Worm (Caenorhabditis elegans): ENCODE data around the gene cyld-1.

The cyld-1 gene

DNA sequence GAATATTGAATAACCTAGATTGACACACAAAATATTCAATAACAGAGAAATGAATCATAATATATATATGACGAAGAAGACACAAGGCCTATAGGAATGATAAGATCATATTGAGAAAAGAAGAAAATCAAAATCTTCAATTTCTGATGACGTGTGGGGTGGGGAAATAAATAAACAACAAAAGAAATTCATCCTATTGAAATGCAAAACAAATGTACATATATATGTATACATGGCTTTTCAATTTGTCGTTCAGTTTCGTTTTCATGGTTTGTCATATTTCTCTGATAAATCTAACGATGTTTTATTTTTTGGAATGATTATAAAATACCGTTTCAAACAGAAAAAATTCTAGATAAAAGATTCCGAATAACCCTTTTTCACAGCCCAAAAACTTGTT is 16.2 kb upstream of the cyld-1 start, which contains the start of gene ttr-3:
Gene ttr-3, minus strand, starts transcription at position 101 of the 400 bp plus-strand sequence.
- TF ChIP-seq ttx-3 (tag; optimal IDR thresholded peaks at IDR 0.05) (no peak), ceh-22 (tag; optimal IDR thresholded peaks at IDR 0.05) (no peak), pqm-1 (tag; optimal IDR thresholded peaks at IDR 0.05) (no peak), C08G9.2 (tag; optimal IDR thresholded peaks at IDR 0.05) (no peak), rnt-1 (tag; optimal IDR thresholded peaks at IDR 0.05) (no peak), ceh-30 (tag; optimal IDR thresholded peaks at IDR 0.05) (no peak), madf-2 (tag; optimal IDR thresholded peaks at IDR 0.05) (no peak), npax-4 (tag; optimal IDR thresholded peaks at IDR 0.05) (no peak), nfya-1 (tag; optimal IDR thresholded peaks at IDR 0.05) (no peak), hlh-13 (GFP tag; optimal IDR thresholded peaks at IDR 0.05) (no peak), mec-3 (tag; optimal IDR thresholded peaks at IDR 0.05; ENCODE audit: borderline replicate concordance) (no peak), unc-55 (GFP tag; optimal IDR thresholded peaks at IDR 0.05) (no peak), elt-2 (tag; optimal IDR thresholded peaks at IDR 0.05) (no peak), ahr-1 (tag; optimal IDR thresholded peaks at IDR 0.05) (no peak), tbx-2 (tag; optimal IDR thresholded peaks at IDR 0.05) (no peak)

DNA sequence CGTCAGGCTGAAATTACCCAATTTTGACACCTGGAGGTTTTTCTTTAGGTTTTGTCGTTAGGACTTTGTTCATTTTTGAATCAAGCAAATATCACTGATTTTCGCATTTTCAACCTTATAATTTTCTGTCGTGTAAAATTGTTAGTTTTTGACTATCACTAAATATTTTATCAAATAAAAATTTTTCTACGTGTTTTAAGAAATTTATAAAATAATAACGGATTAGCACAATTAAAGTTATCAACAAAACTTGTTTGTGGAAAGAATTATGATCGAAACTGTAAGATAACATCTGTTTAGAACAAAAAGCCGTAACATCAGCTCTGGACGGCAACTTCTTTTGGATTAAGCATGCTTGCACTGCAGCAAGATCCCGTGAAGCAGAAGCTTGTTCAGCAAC is 12.4 kb upstream of the cyld-1 start, which contains the start of gene cbp-2:
Gene cbp-2, plus strand, starts transcription at position 301 of the 400 bp plus-strand sequence.
- TF ChIP-seq K02D7.2 (tag; optimal IDR thresholded peaks at IDR 0.05) (no peak), ahr-1 (tag; optimal IDR thresholded peaks at IDR 0.05) (no peak), madf-2 (tag; optimal IDR thresholded peaks at IDR 0.05) (no peak), sox-4 (tag; optimal IDR thresholded peaks at IDR 0.05) (no peak), unc-55 (GFP tag; optimal IDR thresholded peaks at IDR 0.05) (no peak), ceh-6 (GFP tag; optimal IDR thresholded peaks at IDR 0.05) (no peak), nhr-11 (tag; optimal IDR thresholded peaks at IDR 0.05) (no peak), hlh-8 (tag; optimal IDR thresholded peaks at IDR 0.05) (no peak), pros-1 (tag; optimal IDR thresholded peaks at IDR 0.05) (no peak), T23F11.4 (GFP tag; optimal IDR thresholded peaks at IDR 0.05) (no peak), pag-3 (tag; optimal IDR thresholded peaks at IDR 0.05; ENCODE audit: borderline replicate concordance) (no peak)

DNA sequence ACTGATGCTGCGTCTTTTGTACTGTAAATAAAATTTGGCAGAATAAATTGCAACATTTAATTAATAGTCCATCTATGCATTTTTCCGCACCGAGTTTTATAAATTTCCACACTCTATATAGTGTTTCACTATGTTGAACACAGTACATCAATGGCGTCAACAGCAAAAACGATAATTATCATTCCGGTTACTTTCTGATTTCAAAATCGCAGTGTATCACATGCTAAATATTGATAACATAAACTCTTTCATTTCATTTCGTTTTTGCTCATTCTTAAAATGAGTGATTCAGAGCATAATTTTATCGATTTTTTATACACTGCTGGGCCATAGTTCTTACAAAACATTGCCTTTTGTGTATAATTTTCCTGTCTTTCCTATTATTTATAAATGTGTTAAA is 11.9 kb upstream of the cyld-1 start:
- no peak for TF ChIP-seq hlh-15 (tag; optimal IDR thresholded peaks at IDR 0.05)
- no peak for TF ChIP-seq unc-55 (GFP tag; optimal IDR thresholded peaks at IDR 0.05)
- TF ChIP-seq pat-9 (tag; optimal IDR thresholded peaks at IDR 0.05), result no peak
- no peak for TF ChIP-seq ceh-18 (tag; optimal IDR thresholded peaks at IDR 0.05)
- TF ChIP-seq dve-1 (tag; optimal IDR thresholded peaks at IDR 0.05), result no peak
- TF ChIP-seq madf-2 (tag; optimal IDR thresholded peaks at IDR 0.05), result no peak
- no peak for TF ChIP-seq ceh-6 (GFP tag; optimal IDR thresholded peaks at IDR 0.05)
- TF ChIP-seq F13H6.1 (tag; optimal IDR thresholded peaks at IDR 0.05), result no peak
- no peak for TF ChIP-seq ttx-3 (tag; optimal IDR thresholded peaks at IDR 0.05)
- no peak for TF ChIP-seq pqm-1 (tag; optimal IDR thresholded peaks at IDR 0.05)
- no peak for TF ChIP-seq ceh-2 (tag; optimal IDR thresholded peaks at IDR 0.05)
- TF ChIP-seq gmeb-2 (tag; optimal IDR thresholded peaks at IDR 0.05), result no peak
- TF ChIP-seq syd-9 (tag; optimal IDR thresholded peaks at IDR 0.05), result no peak
- TF ChIP-seq tbx-2 (tag; optimal IDR thresholded peaks at IDR 0.05), result no peak
- TF ChIP-seq dmd-4 (tag; optimal IDR thresholded peaks at IDR 0.05; ENCODE audit: borderline replicate concordance), result no peak
- TF ChIP-seq ceh-22 (tag; optimal IDR thresholded peaks at IDR 0.05), result no peak

DNA sequence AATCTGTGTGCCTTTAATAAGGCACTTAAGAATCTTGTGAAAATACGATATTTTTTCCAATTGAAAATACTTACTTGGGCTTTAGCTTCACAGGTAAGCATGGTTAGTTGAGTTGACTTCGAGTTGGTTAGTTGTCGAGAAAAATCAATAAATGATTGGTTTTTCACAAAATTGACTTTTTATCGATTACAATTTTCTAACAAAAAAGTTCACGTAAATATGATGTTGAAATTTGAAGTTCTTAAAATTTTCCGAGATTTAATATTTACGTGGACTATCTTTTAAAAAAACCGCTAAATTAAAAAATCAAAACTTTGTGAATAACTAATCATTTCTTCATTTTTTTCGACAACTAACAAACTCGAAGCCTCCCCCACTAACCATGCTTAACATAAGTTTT is 10.3 kb upstream of the cyld-1 start, which contains the start of gene F40F12.3:
Gene F40F12.3, minus strand, starts transcription at position 101 of the 400 bp plus-strand sequence.
- TF ChIP-seq sox-4 (tag; optimal IDR thresholded peaks at IDR 0.05) (no peak), madf-2 (tag; optimal IDR thresholded peaks at IDR 0.05) (no peak)

DNA sequence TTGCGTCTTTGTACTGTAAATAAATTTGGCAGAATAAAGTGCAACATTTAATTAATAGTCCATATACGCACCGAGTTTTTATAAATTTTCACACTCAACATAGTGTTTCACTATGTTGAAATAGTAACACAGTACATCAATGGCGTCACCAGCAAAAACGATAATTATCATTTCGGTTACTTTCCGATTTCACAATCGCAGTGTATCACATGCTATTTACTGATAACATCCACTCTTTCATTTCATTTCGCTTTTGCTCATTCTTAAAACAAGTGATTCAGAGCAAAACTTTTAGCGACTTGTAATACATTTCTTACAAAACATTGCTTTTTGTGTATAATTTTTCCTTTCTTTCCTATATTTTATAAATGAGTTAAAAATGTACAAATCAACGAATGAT is 3.3 kb upstream of the cyld-1 start, which contains the start of gene cbp-3:
Gene cbp-3, plus strand, starts transcription at position 272 of the 400 bp plus-strand sequence.
- TF ChIP-seq ceh-14 (tag; optimal IDR thresholded peaks at IDR 0.05) (no peak), elt-2 (tag; optimal IDR thresholded peaks at IDR 0.05) (peak; percentile 28)
